Worm (Caenorhabditis elegans): Measurements from ENCODE around the gene dhs-26.
A peak's percentile ranks its signal among the peaks of the same experiment; 100 is the strongest.

The dhs-26 gene

DNA sequence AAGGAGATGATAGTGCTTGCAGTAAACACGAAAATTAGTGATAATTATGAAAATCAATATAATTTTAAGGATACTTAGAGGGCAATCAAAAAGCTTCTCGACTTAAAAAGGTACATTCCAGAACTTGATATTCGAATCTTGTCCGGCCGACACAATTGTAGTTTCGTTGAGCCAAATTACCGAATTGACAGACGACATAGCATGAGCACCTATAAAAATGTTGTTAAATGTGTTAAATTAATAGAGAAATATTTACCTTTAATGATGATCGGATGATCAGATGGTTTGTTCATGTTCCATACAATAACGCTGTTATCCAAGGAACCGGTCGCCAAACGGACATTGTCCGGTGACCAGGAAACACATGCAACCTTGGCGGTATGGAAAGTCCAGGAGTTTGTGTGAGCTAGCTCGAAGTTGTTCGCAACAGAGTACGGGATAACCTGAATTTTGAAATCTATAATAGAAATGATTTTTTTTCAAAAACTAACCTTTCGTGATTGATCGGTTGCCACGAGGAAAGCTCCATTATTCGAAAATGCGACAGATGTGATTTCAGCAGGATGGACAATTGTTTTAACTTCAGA, 46.5 kb upstream of the dhs-26 start:
- TF ChIP-seq T20F7.1 (GFP tag; optimal IDR thresholded peaks at IDR 0.05) (peak; percentile 26), hlh-30 (tag; optimal IDR thresholded peaks at IDR 0.05; ENCODE audit: insufficient read depth) (no peak), T26A8.4 (GFP tag; IDR thresholded peaks at IDR 0.05) (no peak), Y75B8A.6 (GFP tag; IDR thresholded peaks at IDR 0.05) (peak; percentile 43; the same call in 1 of the 2 replicates), dmd-6 (GFP tag; IDR thresholded peaks at IDR 0.05) (peak; percentile 33; the same call in 1 of the 2 replicates), D1046.2 (GFP tag; IDR thresholded peaks at IDR 0.05) (0 out of 2 replicates have a peak, but pooled peaks have one; percentile 47), daf-12 (tag; optimal IDR thresholded peaks at IDR 0.05) (no peak)

DNA sequence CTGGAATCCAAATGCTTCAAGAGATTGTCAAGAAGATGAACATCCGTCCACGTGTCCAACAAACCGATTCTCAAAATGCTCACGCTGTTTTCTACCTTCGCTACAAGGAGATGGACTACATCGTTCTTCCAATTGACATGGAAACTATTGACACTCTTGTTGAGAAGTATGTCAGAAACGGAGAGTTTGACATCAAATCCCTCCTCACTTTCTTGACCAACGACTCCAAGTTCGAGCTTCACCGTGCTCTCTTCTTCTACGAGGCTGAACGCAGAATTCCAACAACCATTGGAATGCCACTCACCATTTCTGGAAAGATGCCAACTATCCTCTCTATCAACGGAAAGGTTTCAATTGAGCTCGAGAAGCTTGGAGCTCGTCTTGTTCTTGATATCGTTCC, 43.5 kb upstream of the dhs-26 start:
- TF ChIP-seq dmd-6 (GFP tag; IDR thresholded peaks at IDR 0.05) (peak; percentile 37; the same call in 1 of the 2 replicates), zfp-3 (GFP tag; conservative IDR thresholded peaks at IDR 0.05) (peak; percentile 72; the same call in 1 of the 2 replicates)

DNA sequence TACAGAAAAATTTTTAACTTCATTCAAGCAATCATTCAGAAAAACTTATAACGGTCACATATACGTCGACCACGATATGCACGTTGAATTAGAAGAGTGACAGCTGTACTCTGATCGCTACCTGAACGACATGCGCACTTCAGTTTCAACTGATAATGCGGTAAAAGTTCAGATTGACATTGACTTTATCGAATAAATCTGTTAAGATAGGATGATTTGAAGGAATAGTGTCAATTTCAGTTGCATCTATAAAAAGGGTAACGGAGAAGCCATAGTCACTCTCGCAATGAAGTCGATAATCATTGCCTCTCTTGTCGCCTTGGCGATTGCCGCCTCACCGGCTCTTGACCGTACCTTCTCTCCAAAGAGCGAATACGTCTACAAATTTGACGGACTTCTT, 40.9 kb upstream of the dhs-26 start, which contains the start of gene vit-5:
TSS of gene vit-5 (plus strand) at position 277 of the 400 bp plus-strand sequence.
- peak; percentile 5 for TF ChIP-seq nhr-48 (tag; optimal IDR thresholded peaks at IDR 0.05)
- no peak for TF ChIP-seq skn-1 (tag; optimal IDR thresholded peaks at IDR 0.05)
- 0 out of 2 replicates have a peak, but pooled peaks have one; percentile 5 for TF ChIP-seq zfp-3 (GFP tag; conservative IDR thresholded peaks at IDR 0.05)
- TF ChIP-seq dve-1 (tag; optimal IDR thresholded peaks at IDR 0.05; ENCODE audit: insufficient read depth): no peak
- TF ChIP-seq madf-5 (GFP tag; IDR thresholded peaks at IDR 0.05): no peak
- no peak for TF ChIP-seq hlh-11 (tag; optimal IDR thresholded peaks at IDR 0.05)
- TF ChIP-seq ceh-62 (tag; optimal IDR thresholded peaks at IDR 0.05): no peak
- no peak for TF ChIP-seq nhr-76 (tag; optimal IDR thresholded peaks at IDR 0.05)
- TF ChIP-seq D1046.2 (GFP tag; IDR thresholded peaks at IDR 0.05): no peak
- TF ChIP-seq T26A8.4 (GFP tag; IDR thresholded peaks at IDR 0.05): no peak
- TF ChIP-seq set-16 (GFP tag; IDR thresholded peaks at IDR 0.05): no peak
- TF ChIP-seq hif-1 (tag; optimal IDR thresholded peaks at IDR 0.05): no peak
- TF ChIP-seq jun-1 (tag; optimal IDR thresholded peaks at IDR 0.05): no peak
- peak; percentile 67 for TF ChIP-seq tra-1 (GFP tag; IDR thresholded peaks at IDR 0.05)
- no peak for TF ChIP-seq nhr-237 (tag; optimal IDR thresholded peaks at IDR 0.05)
- no peak for TF ChIP-seq hlh-30 (tag; optimal IDR thresholded peaks at IDR 0.05; ENCODE audit: insufficient read depth)
- no peak for TF ChIP-seq F49E8.2 (tag; optimal IDR thresholded peaks at IDR 0.05; ENCODE audit: borderline replicate concordance)
- TF ChIP-seq aha-1 (tag): no peak
- no peak for TF ChIP-seq ceh-32 (tag; optimal IDR thresholded peaks at IDR 0.05; ENCODE audit: poor library complexity)
- no peak for TF ChIP-seq nhr-77 (tag; optimal IDR thresholded peaks at IDR 0.05)
- no peak for TF ChIP-seq F37D6.2 (tag; optimal IDR thresholded peaks at IDR 0.05)
- TF ChIP-seq Y75B8A.6 (GFP tag; IDR thresholded peaks at IDR 0.05): no peak
- no peak for TF ChIP-seq lin-39 (tag; optimal IDR thresholded peaks at IDR 0.05)
- no peak for TF ChIP-seq ztf-7 (tag; optimal IDR thresholded peaks at IDR 0.05)
- TF ChIP-seq pqm-1 (tag; optimal IDR thresholded peaks at IDR 0.05): no peak
- no peak for TF ChIP-seq daf-12 (tag; optimal IDR thresholded peaks at IDR 0.05)
- TF ChIP-seq egl-43 (GFP tag; IDR thresholded peaks at IDR 0.05): 0 out of 2 replicates have a peak, but pooled peaks have one; percentile 13
- TF ChIP-seq attf-4 (tag; optimal IDR thresholded peaks at IDR 0.05): no peak
- no peak for TF ChIP-seq ztf-11 (tag; optimal IDR thresholded peaks at IDR 0.05)
- TF ChIP-seq F44E2.7 (GFP tag; IDR thresholded peaks at IDR 0.05): no peak
- TF ChIP-seq zag-1 (tag; optimal IDR thresholded peaks at IDR 0.05): no peak
- peak; percentile 94 for TF ChIP-seq dmd-6 (GFP tag; IDR thresholded peaks at IDR 0.05)
- no peak for TF ChIP-seq ceh-44 (GFP tag; IDR thresholded peaks at IDR 0.05)

DNA sequence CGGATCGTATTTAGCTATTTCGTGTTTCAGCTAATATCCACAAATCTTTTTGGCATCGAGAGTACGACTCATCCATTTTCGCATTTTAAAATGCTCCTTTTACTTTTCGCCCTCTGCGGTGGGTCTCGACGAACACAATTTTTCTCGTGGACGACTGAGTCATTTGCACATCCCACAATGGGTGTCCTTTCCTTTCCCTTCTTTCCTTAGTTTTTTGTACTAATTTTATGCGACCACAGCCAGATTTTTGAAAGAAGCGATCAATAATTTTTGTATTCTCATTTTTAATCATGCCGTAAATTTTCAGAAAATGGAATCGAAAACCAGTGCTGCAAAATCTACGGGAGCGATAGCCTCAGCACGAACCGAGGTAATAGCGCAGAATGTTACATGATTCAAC, 39.4 kb upstream of the dhs-26 start, which contains the start of gene C04F6.9:
TSS of gene C04F6.9 (plus strand) at position 301 of the 400 bp plus-strand sequence.
- TF ChIP-seq F37D6.2 (tag; optimal IDR thresholded peaks at IDR 0.05) (no peak), D1046.2 (GFP tag; IDR thresholded peaks at IDR 0.05) (peak; percentile 69; the same call in 1 of the 2 replicates), aha-1 (tag) (peak; percentile 25)

Data from whole organism, L4 larva.